Worm (Caenorhabditis elegans): ENCODE data around the gene pals-32.

ce11 chrV:2875422-2875821 lies 21.0 kb upstream of the pals-32 start, which contains the start of gene folt-2:
- TF ChIP-seq skn-1 (tag; optimal IDR thresholded peaks at IDR 0.05), result no peak
- TF ChIP-seq zip-4 (GFP tag; optimal IDR thresholded peaks at IDR 0.05), result no peak
- no peak for TF ChIP-seq lin-13 (GFP tag; optimal IDR thresholded peaks at IDR 0.05)
- no peak for TF ChIP-seq nhr-76 (tag; optimal IDR thresholded peaks at IDR 0.05)
- TF ChIP-seq unc-86 (tag; optimal IDR thresholded peaks at IDR 0.05), result no peak
- no peak for TF ChIP-seq efl-3 (GFP tag; optimal IDR thresholded peaks at IDR 0.05)
- TF ChIP-seq unc-62 (GFP tag; optimal IDR thresholded peaks at IDR 0.05), result no peak
- no peak for TF ChIP-seq vab-15 (tag; optimal IDR thresholded peaks at IDR 0.05)
- no peak for TF ChIP-seq blmp-1 (tag; optimal IDR thresholded peaks at IDR 0.05)
